Fruit fly (Drosophila melanogaster) whole organism, adult: ENCODE data around the gene Arf1.

Experiments used
- CG11617 ChIP-seq: fragments of 200-800 bp; sonication (Bioruptor generic); optimal IDR thresholded peaks from 2 replicates; lab custom pipeline; 2017; ENCODE audit warnings: mild to moderate bottlenecking, missing biosample characterization, missing genetic modification reagents, missing genetic modification characterization
- CG12768 ChIP-seq: fragments of 200-800 bp; sonication (Bioruptor generic); optimal IDR thresholded peaks from 2 replicates; lab custom pipeline; 2017; ENCODE audit warnings: missing biosample characterization, missing genetic modification characterization, mild to moderate bottlenecking, moderate library complexity, missing genetic modification reagents
- CG14711 ChIP-seq: fragments of 200-800 bp; sonication (Bioruptor generic); optimal IDR thresholded peaks from 2 replicates; lab custom pipeline; 2018; ENCODE audit warnings: missing biosample characterization, mild to moderate bottlenecking, missing genetic modification characterization, moderate library complexity
- CG1620 ChIP-seq: fragments of 200-800 bp; sonication (Bioruptor generic); optimal IDR thresholded peaks from 2 replicates; lab custom pipeline; 2016; ENCODE audit warnings: missing biosample characterization, missing genetic modification characterization
- CG33017 ChIP-seq: fragments of 200-800 bp; sonication (Bioruptor generic); optimal IDR thresholded peaks from 2 replicates; lab custom pipeline; 2018; ENCODE audit warnings: missing biosample characterization, mild to moderate bottlenecking, missing genetic modification characterization, moderate library complexity
- CG5204 ChIP-seq: fragments of 200-800 bp; sonication (Bioruptor generic); optimal IDR thresholded peaks from 2 replicates; lab custom pipeline; 2016; ENCODE audit warnings: missing biosample characterization, missing genetic modification characterization
- CG7045 ChIP-seq: fragments of 200-800 bp; sonication (Bioruptor generic); optimal IDR thresholded peaks from 2 replicates; lab custom pipeline; 2017; ENCODE audit warnings: missing biosample characterization, mild to moderate bottlenecking, missing genetic modification characterization
- CG7101 ChIP-seq: fragments of 200-800 bp; sonication (Bioruptor generic); optimal IDR thresholded peaks from 2 replicates; lab custom pipeline; 2018; ENCODE audit warnings: missing biosample characterization, mild to moderate bottlenecking, missing genetic modification characterization, moderate library complexity
- Clk ChIP-seq: fragments of 200-800 bp; sonication (Bioruptor generic); optimal IDR thresholded peaks from 2 replicates; lab custom pipeline; 2017; ENCODE audit warnings: missing biosample characterization, missing genetic modification characterization
- Crg-1 ChIP-seq: fragments of 200-800 bp; sonication (Bioruptor generic); optimal IDR thresholded peaks from 2 replicates; lab custom pipeline; 2016; ENCODE audit warnings: missing biosample characterization, missing genetic modification characterization
- Hr96 ChIP-seq: fragments of 200-800 bp; sonication (Bioruptor generic); optimal IDR thresholded peaks from 2 replicates; lab custom pipeline; 2016; ENCODE audit warnings: missing biosample characterization, missing genetic modification characterization
- Mnt ChIP-seq: fragments of 200-800 bp; sonication (Bioruptor generic); optimal IDR thresholded peaks from 2 replicates; lab custom pipeline; 2016; ENCODE audit warnings: missing biosample characterization, mild to moderate bottlenecking, missing genetic modification characterization
- bab1 ChIP-seq: fragments of 200-800 bp; sonication (Bioruptor generic); optimal IDR thresholded peaks from 3 replicates; lab custom pipeline; 2019; ENCODE audit warnings: missing biosample characterization, mild to moderate bottlenecking, missing genetic modification characterization, moderate library complexity
- cic ChIP-seq: fragments of 200-800 bp; sonication (Bioruptor generic); optimal IDR thresholded peaks from 2 replicates; lab custom pipeline; 2017; ENCODE audit warnings: missing biosample characterization, mild to moderate bottlenecking, missing genetic modification characterization, moderate library complexity
- cnc ChIP-seq, 2 experiments: fragments of >200 bp; optimal IDR thresholded peaks; 2 replicates each; lab custom pipeline; 2017
- kay ChIP-seq: fragments of 200-800 bp; sonication (Bioruptor generic); peaks from one replicate; lab custom pipeline; 2016; ENCODE audit warnings: missing biosample characterization, missing genetic modification characterization, borderline replicate concordance
- ovo ChIP-seq: fragments of 200-800 bp; sonication (Bioruptor generic); optimal IDR thresholded peaks from 2 replicates; lab custom pipeline; 2016; ENCODE audit warnings: missing biosample characterization, missing genetic modification characterization
- pad ChIP-seq: fragments of 200-800 bp; sonication (Bioruptor generic); optimal IDR thresholded peaks from 3 replicates; lab custom pipeline; 2017; ENCODE audit warnings: missing biosample characterization, missing genetic modification characterization, mild to moderate bottlenecking, moderate library complexity, missing genetic modification reagents
- tj ChIP-seq: fragments of 200-800 bp; sonication (Bioruptor generic); optimal IDR thresholded peaks from 3 replicates; lab custom pipeline; 2017; ENCODE audit warnings: missing biosample characterization, mild to moderate bottlenecking, missing genetic modification characterization, moderate library complexity
- toe ChIP-seq: fragments of 200-800 bp; sonication (Bioruptor generic); optimal IDR thresholded peaks from 2 replicates; lab custom pipeline; 2016; ENCODE audit warnings: missing biosample characterization, missing genetic modification characterization

Gene Arf1

DNA sequence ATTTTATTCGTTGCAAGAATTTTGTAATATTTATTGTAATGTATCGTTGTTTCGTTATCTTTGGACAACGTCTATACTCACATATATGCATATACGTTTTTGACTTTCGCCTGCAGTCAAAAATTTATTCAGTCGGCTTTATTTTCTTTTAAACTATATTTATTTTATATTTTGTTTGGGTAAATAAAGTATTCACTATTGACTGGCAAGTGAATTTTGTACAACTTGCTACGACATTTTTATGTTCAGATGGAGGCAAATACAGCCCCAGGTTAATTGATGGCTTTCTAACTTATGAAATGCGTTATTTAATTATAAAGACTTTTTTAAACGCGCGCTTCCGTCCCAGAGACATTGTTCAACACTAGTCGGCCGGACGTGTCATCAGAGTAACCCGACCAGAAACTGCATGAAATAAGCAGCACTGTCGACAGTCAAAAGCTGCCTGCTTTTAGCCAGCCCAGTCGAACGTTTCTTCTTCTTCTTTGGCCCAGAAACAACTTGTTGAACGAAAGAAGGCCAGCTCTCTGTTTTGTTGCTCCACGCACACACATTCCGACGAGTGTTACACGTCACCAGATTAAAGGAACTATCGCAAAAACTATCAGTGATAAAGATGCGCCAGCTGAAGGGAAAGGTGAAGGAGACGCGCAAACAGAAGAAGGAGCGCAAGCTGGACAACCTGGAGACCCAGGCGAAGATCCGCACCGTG lies 8.5 kb downstream of the Arf1 start, which contains the start of gene CG33169:
Gene CG33169 (plus strand): TSS at position 498 of the 712 bp plus-strand sequence.
- TF ChIP-seq pad (GFP tag; lab: Kevin White, UChicago) = peak; percentile 82
- TF ChIP-seq CG14711 (tag; lab: Kevin White, UChicago) = peak; percentile 63
- peak; percentile 80 for TF ChIP-seq Hr96 (GFP tag; lab: Kevin White, UChicago)
- peak; percentile 77 for TF ChIP-seq toe (GFP tag; lab: Kevin White, UChicago)
- TF ChIP-seq CG7101 (tag; lab: Kevin White, UChicago) = peak; percentile 88
- TF ChIP-seq CG33017 (tag; lab: Kevin White, UChicago) = peak; percentile 69
- peak; percentile 87 for TF ChIP-seq ovo (GFP tag; lab: Kevin White, UChicago)
- peak; percentile 84 for TF ChIP-seq cic (GFP tag; lab: Kevin White, UChicago)
- peak; percentile 45 for TF ChIP-seq tj (GFP tag; lab: Kevin White, UChicago)
- peak; percentile 94 for TF ChIP-seq kay (GFP tag; lab: Kevin White, UChicago)
- TF ChIP-seq CG7045 = peak; percentile 68
- TF ChIP-seq CG12768 (GFP tag; lab: Kevin White, UChicago) = peak; percentile 87
- TF ChIP-seq CG1620 (GFP tag; lab: Kevin White, UChicago) = peak; percentile 96
- TF ChIP-seq cnc (optimal IDR thresholded peaks at IDR 0.05; lab: Kevin White, UChicago) = no peak
- peak; percentile 92 for TF ChIP-seq Crg-1 (GFP tag; lab: Kevin White, UChicago)
- peak; percentile 89 for TF ChIP-seq Mnt (GFP tag; lab: Kevin White, UChicago)
- peak; percentile 88 for TF ChIP-seq bab1 (GFP tag; lab: Kevin White, UChicago)
- TF ChIP-seq CG5204 (GFP tag; lab: Kevin White, UChicago) = no peak
- peak; percentile 74 for TF ChIP-seq Clk
- TF ChIP-seq CG11617 (GFP tag; lab: Kevin White, UChicago) = no peak

DNA sequence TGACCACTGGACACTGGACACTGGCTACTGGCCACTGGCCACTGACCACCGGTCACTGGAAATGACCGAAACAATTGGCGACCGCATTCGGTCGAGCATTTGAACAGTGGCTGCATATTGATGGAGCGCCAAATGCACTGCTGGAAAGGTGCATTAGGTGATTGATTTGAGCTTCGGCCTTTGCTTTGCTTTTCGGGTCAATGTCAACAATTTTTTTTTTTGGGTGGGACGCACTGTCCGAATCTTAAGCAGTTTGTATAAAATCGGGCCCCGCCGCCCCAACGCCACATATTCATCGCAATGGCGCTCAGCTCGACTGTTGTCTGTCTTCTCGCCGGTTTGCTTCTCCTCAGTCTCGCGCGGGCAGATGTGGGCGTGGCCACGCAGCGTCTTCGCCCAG lies 11.5 kb downstream of the Arf1 start, which contains the start of gene CG13239:
Gene CG13239 (plus strand): TSS at position 301 of the 400 bp plus-strand sequence.
- TF ChIP-seq CG7045 (no peak), bab1 (GFP tag; lab: Kevin White, UChicago) (no peak), CG1620 (GFP tag; lab: Kevin White, UChicago) (no peak), CG14711 (tag; lab: Kevin White, UChicago) (no peak), cnc (optimal IDR thresholded peaks at IDR 0.05; lab: Kevin White, UChicago) (no peak), ovo (GFP tag; lab: Kevin White, UChicago) (no peak), cic (GFP tag; lab: Kevin White, UChicago) (no peak), toe (GFP tag; lab: Kevin White, UChicago) (no peak), pad (GFP tag; lab: Kevin White, UChicago) (no peak), CG12768 (GFP tag; lab: Kevin White, UChicago) (no peak), CG5204 (GFP tag; lab: Kevin White, UChicago) (no peak), kay (GFP tag; lab: Kevin White, UChicago) (no peak), Hr96 (GFP tag; lab: Kevin White, UChicago) (no peak), Crg-1 (GFP tag; lab: Kevin White, UChicago) (no peak), CG33017 (tag; lab: Kevin White, UChicago) (no peak), CG11617 (GFP tag; lab: Kevin White, UChicago) (no peak)

DNA sequence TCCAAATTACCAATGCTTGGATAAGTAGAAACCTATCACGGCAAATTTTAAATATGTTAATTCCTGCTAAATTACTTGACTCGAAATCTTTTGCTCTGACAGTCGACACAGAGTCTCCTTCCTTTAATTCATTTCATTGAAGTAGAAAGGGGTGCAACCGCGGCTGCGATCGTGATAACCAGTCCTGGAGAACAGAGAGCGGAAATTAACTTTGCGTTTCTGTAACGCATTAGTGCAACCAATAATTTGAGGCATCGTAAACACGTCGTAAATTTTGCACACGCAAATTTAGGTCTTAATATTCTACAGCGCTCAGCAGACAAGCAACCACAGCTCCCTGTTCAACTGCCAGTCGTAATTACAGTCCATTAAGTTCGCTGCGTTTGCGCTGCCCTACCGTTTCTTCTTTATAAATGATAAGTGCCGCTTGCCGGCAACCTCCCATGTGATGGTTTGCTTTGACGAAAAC lies 16.0 kb downstream of the Arf1 start, which contains the start of gene CG32459:
Gene CG32459 (minus strand): TSS at position 51 of the 469 bp plus-strand sequence.
- TF ChIP-seq Mnt (GFP tag; lab: Kevin White, UChicago) (no peak), CG14711 (tag; lab: Kevin White, UChicago) (no peak), ovo (GFP tag; lab: Kevin White, UChicago) (no peak), CG1620 (GFP tag; lab: Kevin White, UChicago) (no peak)

DNA sequence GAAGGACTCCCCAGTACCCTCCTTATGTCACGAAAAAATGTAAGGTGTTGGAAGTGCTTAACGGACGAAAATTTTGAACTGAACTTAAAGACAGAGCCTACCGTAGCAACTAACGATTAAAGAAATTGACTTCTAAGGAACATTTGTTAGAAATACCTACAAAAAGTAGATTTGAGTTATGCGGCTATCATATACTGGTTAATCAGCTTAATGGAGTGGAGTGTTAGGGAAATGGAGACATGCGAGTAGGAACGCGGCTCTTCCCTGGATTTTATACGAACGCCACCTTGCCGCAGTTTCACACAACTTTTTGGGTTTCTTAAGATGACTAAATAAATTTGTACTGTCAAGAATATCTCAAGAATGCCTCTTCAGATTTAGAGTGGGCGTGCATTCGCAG lies 18.6 kb downstream of the Arf1 start, which contains the start of gene CG32462:
Gene CG32462 (minus strand): TSS at position 101 of the 400 bp plus-strand sequence.
- TF ChIP-seq bab1 (GFP tag; lab: Kevin White, UChicago) = no peak
- no peak for TF ChIP-seq CG1620 (GFP tag; lab: Kevin White, UChicago)
- no peak for TF ChIP-seq CG5204 (GFP tag; lab: Kevin White, UChicago)
- TF ChIP-seq Mnt (GFP tag; lab: Kevin White, UChicago) = no peak
- no peak for TF ChIP-seq tj (GFP tag; lab: Kevin White, UChicago)
- TF ChIP-seq Hr96 (GFP tag; lab: Kevin White, UChicago) = no peak
- no peak for TF ChIP-seq pad (GFP tag; lab: Kevin White, UChicago)
- no peak for TF ChIP-seq CG7045

DNA sequence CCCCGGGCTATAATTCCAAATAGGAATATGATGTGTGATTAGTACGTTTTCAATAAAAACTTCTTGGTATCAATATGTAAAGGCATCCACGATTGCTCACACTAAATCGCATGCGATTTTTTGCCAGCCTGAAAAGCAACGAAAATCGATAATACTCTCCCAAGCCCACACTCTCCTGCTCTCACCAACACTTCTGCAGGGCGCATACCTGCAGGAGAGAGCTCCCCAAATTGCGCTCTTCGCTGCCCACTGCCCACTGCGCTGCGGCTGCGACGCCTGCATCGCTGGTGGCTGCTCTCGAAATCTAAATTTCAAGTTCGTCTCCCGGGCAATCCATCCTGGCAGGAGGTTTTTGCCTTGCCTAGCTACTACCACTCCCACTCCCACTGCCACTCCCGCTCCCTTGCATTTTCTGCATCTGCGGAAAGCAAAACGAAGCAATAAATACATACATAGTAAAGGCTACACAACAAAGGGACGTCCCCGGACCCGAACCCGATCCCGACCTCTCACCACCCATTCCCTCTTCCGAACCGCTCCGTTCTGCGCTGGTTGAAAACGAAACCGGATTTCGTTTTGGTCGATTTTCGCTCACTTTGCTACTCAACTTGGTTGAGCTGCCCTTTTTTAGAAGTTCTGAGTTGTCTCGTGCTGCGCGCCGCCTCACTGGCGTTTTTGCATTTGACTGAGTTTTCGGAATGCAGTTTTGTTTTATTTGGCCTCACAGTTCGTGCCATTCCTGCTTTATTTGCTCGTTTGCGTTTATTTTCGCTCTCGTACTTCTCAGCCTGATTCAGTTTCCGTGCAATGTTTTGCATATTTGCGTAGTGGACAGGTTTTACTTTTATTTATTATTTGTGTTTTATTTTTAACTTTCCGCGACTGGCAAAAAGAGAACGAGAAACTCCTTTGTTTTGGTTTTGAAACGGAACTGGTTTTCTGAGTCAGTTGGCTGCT lies 20.6 kb downstream of the Arf1 start:
- no peak for TF ChIP-seq toe (GFP tag; lab: Kevin White, UChicago)
- no peak for TF ChIP-seq CG14711 (tag; lab: Kevin White, UChicago)
- TF ChIP-seq tj (GFP tag; lab: Kevin White, UChicago) = peak; percentile 95
- TF ChIP-seq CG11617 (GFP tag; lab: Kevin White, UChicago) = no peak
